Worm (Caenorhabditis elegans): ENCODE measurements around the gene F48F7.5.

Gene F48F7.5

DNA sequence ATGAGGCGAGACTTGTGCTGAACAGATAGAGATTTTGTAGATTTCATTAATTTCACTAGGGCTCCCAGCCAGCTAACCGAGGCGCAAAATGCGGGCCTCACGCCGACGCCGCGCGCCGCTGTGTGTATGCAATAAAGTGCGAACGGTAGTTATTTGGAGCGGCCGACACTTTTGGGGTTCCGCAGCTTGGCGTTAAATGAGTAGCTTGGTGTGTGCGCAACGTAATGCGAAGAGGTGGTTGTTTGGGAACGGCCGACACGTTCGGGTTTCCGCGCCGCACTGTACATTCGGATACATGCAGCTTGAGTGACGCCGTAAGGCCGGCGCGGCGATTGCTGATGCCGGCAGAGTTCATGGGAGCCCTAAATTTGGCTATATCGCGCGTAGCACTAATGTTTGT lies 32.7 kb downstream of the F48F7.5 start:
- TF ChIP-seq gmeb-1 (tag; optimal IDR thresholded peaks at IDR 0.05): no peak
- no peak for TF ChIP-seq nhr-6 (tag; optimal IDR thresholded peaks at IDR 0.05)
- no peak for TF ChIP-seq R02D3.7 (tag; optimal IDR thresholded peaks at IDR 0.05)
- no peak for TF ChIP-seq nhr-77 (tag; optimal IDR thresholded peaks at IDR 0.05)
- TF ChIP-seq mab-5 (tag; optimal IDR thresholded peaks at IDR 0.05): no peak

DNA sequence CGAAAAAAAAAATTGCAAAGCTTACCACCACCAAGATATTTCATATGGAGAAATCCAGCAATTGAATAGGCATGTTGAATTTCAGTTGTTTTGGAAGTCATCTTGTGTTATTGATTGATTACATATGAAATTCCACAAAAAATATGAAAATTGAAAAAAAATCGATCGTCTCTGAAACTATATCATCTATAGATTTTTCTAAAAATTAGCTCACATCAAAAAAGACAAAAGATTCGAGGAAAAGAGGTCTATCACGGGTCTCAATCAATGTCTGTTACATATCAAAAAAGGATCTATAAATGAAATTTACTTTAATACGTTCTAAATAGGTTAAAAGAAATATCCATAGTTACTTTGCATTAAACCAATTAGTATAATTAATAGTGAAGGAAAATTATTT lies 37.0 kb downstream of the F48F7.5 start, which contains the start of gene tbc-19:
Gene tbc-19, minus strand, starts transcription at position 101 of the 400 bp plus-strand sequence.
- TF ChIP-seq unc-39 (tag; optimal IDR thresholded peaks at IDR 0.05) (no peak), lin-11 (tag; optimal IDR thresholded peaks at IDR 0.05) (no peak), unc-55 (GFP tag; optimal IDR thresholded peaks at IDR 0.05) (no peak), nhr-6 (tag; optimal IDR thresholded peaks at IDR 0.05) (no peak), nhr-12 (tag; optimal IDR thresholded peaks at IDR 0.05) (no peak), sma-3 (GFP tag; optimal IDR thresholded peaks at IDR 0.05) (no peak), ceh-82 (tag; optimal IDR thresholded peaks at IDR 0.05) (no peak), R02D3.7 (tag; optimal IDR thresholded peaks at IDR 0.05) (no peak), peb-1 (tag; optimal IDR thresholded peaks at IDR 0.05) (no peak), snpc-4 (tag; optimal IDR thresholded peaks at IDR 0.05) (no peak), alr-1 (tag; optimal IDR thresholded peaks at IDR 0.05) (no peak), gmeb-1 (tag; optimal IDR thresholded peaks at IDR 0.05) (no peak), nhr-10 (tag; optimal IDR thresholded peaks at IDR 0.05) (no peak)

DNA sequence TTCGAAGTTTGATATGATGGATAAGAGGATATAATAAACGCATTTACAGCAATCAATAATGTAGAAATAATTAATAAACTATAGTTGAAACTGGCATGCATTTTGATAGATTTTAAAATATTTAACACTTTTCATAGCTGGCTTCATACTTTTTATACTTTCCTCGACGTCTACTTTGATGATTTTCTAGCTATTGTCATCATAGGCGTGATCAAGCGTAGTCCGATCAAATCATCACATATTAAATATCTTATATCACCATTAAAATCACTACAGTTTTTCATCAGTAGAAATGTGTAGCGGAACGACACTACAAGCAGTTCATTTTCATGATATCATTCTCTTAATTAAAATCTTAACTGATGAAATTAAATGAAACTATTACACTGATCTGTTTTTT lies 39.9 kb downstream of the F48F7.5 start, which contains the start of gene C04C11.25:
Gene C04C11.25, minus strand, starts transcription at position 101 of the 400 bp plus-strand sequence.
- TF ChIP-seq unc-62 (GFP tag; optimal IDR thresholded peaks at IDR 0.05) (no peak), ama-1 (optimal IDR thresholded peaks at IDR 0.05) (no peak), ceh-16 (tag; optimal IDR thresholded peaks at IDR 0.05) (no peak), sma-3 (GFP tag; optimal IDR thresholded peaks at IDR 0.05) (no peak), skn-1 (tag; optimal IDR thresholded peaks at IDR 0.05) (no peak), elt-3 (tag; optimal IDR thresholded peaks at IDR 0.05) (no peak)

DNA sequence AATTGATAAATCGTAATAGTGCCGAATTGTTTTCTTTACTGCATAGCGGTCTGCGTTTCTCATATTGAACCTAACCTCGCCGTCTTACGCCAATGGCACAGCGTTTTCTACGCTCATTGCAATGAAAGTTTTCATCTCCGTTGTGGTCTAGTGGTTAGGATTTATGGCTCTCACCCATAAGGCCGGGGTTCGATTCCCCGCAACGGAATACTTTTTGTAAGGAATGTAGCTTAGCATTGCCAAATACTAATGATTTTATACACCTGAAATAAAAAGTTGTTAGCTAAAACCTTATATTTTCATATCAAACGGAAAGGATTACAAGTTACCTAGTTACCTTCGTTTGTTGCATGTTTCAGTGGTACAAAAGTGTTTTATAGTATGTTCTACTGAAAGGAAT lies 40.4 kb downstream of the F48F7.5 start:
- TF ChIP-seq nhr-25 (tag; optimal IDR thresholded peaks at IDR 0.05) (peak; percentile 10), Y55F3AM.14 (GFP tag; optimal IDR thresholded peaks at IDR 0.05) (peak; percentile 63), nhr-23 (tag; optimal IDR thresholded peaks at IDR 0.05) (no peak), nhr-129 (tag; optimal IDR thresholded peaks at IDR 0.05) (peak; percentile 92), nhr-77 (tag; optimal IDR thresholded peaks at IDR 0.05) (no peak), lin-39 (tag; optimal IDR thresholded peaks at IDR 0.05) (no peak), peb-1 (tag; optimal IDR thresholded peaks at IDR 0.05) (no peak), ama-1 (optimal IDR thresholded peaks at IDR 0.05) (no peak), nhr-11 (tag; optimal IDR thresholded peaks at IDR 0.05) (peak; percentile 43), ceh-16 (tag; optimal IDR thresholded peaks at IDR 0.05) (no peak), ztf-4 (tag; optimal IDR thresholded peaks at IDR 0.05) (peak; percentile 67), F13H6.1 (tag; optimal IDR thresholded peaks at IDR 0.05) (peak; percentile 79), elt-3 (tag; optimal IDR thresholded peaks at IDR 0.05) (no peak), sma-9 (GFP tag; optimal IDR thresholded peaks at IDR 0.05) (peak; percentile 88), sma-9 (tag; optimal IDR thresholded peaks at IDR 0.05) (no peak), lin-11 (tag; optimal IDR thresholded peaks at IDR 0.05) (peak; percentile 78), crh-2 (tag; optimal IDR thresholded peaks at IDR 0.05) (peak; percentile 83), alr-1 (tag; optimal IDR thresholded peaks at IDR 0.05) (no peak), sem-4 (tag; optimal IDR thresholded peaks at IDR 0.05) (peak; percentile 53), zag-1 (tag; optimal IDR thresholded peaks at IDR 0.05) (peak; percentile 67), R02D3.7 (tag; optimal IDR thresholded peaks at IDR 0.05) (no peak), nhr-12 (tag; optimal IDR thresholded peaks at IDR 0.05) (no peak), fos-1 (tag; optimal IDR thresholded peaks at IDR 0.05) (peak; percentile 78), mdl-1 (tag; optimal IDR thresholded peaks at IDR 0.05) (peak in 1 of 2 experiments; percentile 49), sma-3 (GFP tag; optimal IDR thresholded peaks at IDR 0.05) (peak; percentile 73), egl-27 (tag; optimal IDR thresholded peaks at IDR 0.05) (peak; percentile 25), ztf-11 (tag; optimal IDR thresholded peaks at IDR 0.05) (no peak), nhr-237 (tag; optimal IDR thresholded peaks at IDR 0.05) (no peak), lsy-2 (tag; optimal IDR thresholded peaks at IDR 0.05) (peak in 1 of 2 experiments; percentile 41), mab-5 (tag; optimal IDR thresholded peaks at IDR 0.05) (peak; percentile 73), unc-55 (GFP tag; optimal IDR thresholded peaks at IDR 0.05) (peak; percentile 87), ztf-1 (GFP tag; conservative IDR thresholded peaks at IDR 0.05) (no peak), gmeb-1 (tag; optimal IDR thresholded peaks at IDR 0.05) (peak; percentile 45), dmd-4 (tag; optimal IDR thresholded peaks at IDR 0.05) (no peak), snpc-4 (tag; optimal IDR thresholded peaks at IDR 0.05) (peak; percentile 50), lin-13 (GFP tag; optimal IDR thresholded peaks at IDR 0.05) (peak; percentile 76), elt-1 (tag; optimal IDR thresholded peaks at IDR 0.05) (no peak), ZK546.5 (tag; optimal IDR thresholded peaks at IDR 0.05) (no peak), blmp-1 (tag; optimal IDR thresholded peaks at IDR 0.05; ENCODE audit: insufficient read depth) (peak; percentile 8), unc-39 (tag; optimal IDR thresholded peaks at IDR 0.05) (no peak), C34F6.9 (tag; optimal IDR thresholded peaks at IDR 0.05) (peak; percentile 77), nhr-6 (tag; optimal IDR thresholded peaks at IDR 0.05) (peak; percentile 72), skn-1 (tag; optimal IDR thresholded peaks at IDR 0.05) (no peak)

Measured in whole organism, L2 larva.